Worm (Caenorhabditis elegans) whole organism, late embryonic: ENCODE measurements around the gene clec-178.

Experiments used
- F13H6.1 ChIP-seq: sonication (generic microtip); optimal IDR thresholded peaks from 2 replicates; lab custom pipeline; 2016; ENCODE audit warnings: missing genetic modification characterization, missing compliant biosample characterization
- K02D7.2 ChIP-seq: sonication (generic microtip); optimal IDR thresholded peaks from 2 replicates; lab custom pipeline; 2017; ENCODE audit warnings: mild to moderate bottlenecking, missing genetic modification characterization, missing compliant biosample characterization
- Y22D7AL.16 ChIP-seq: sonication (generic microtip); optimal IDR thresholded peaks from 2 replicates; lab custom pipeline; 2016; ENCODE audit warnings: missing genetic modification characterization, missing compliant biosample characterization
- ceh-18 ChIP-seq: sonication (generic microtip); optimal IDR thresholded peaks from 2 replicates; lab custom pipeline; 2016; ENCODE audit warnings: missing genetic modification characterization, missing compliant biosample characterization
- ceh-2 ChIP-seq: sonication (generic microtip); optimal IDR thresholded peaks from 2 replicates; lab custom pipeline; 2016; ENCODE audit warnings: missing genotype, missing genetic modification characterization, missing compliant biosample characterization
- ceh-30 ChIP-seq: fragments of 150-350 bp; optimal IDR thresholded peaks from 2 replicates; lab custom pipeline; 2014; ENCODE audit warnings: missing biosample characterization, missing genetic modification characterization
- ceh-31 ChIP-seq: sonication (generic microtip); optimal IDR thresholded peaks from 2 replicates; lab custom pipeline; 2016; ENCODE audit warnings: missing genetic modification characterization, missing compliant biosample characterization
- ceh-34 ChIP-seq: sonication (generic microtip); optimal IDR thresholded peaks from 2 replicates; lab custom pipeline; 2016; ENCODE audit warnings: mild to moderate bottlenecking, missing genetic modification characterization, missing compliant biosample characterization
- che-1 ChIP-seq: sonication (generic microtip); optimal IDR thresholded peaks from 2 replicates; lab custom pipeline; 2016; ENCODE audit warnings: mild to moderate bottlenecking, missing genetic modification characterization, missing compliant biosample characterization
- elt-2 ChIP-seq: sonication (generic microtip); optimal IDR thresholded peaks from 2 replicates; lab custom pipeline; 2016; ENCODE audit warnings: missing genetic modification reagents, missing genetic modification characterization, missing compliant biosample characterization
- eyg-1 ChIP-seq: sonication (generic microtip); optimal IDR thresholded peaks from 2 replicates; lab custom pipeline; 2016; ENCODE audit warnings: missing genotype, missing genetic modification characterization, missing compliant biosample characterization
- fkh-6 ChIP-seq: sonication (generic microtip); optimal IDR thresholded peaks from 2 replicates; lab custom pipeline; 2016; ENCODE audit warnings: missing genetic modification characterization, missing compliant biosample characterization
- gmeb-2 ChIP-seq: sonication (generic microtip); optimal IDR thresholded peaks from 2 replicates; lab custom pipeline; 2016; ENCODE audit warnings: missing genetic modification characterization, inconsistent platforms, missing compliant biosample characterization
- hlh-30 ChIP-seq: sonication (generic microtip); optimal IDR thresholded peaks from 2 replicates; lab custom pipeline; 2017; ENCODE audit warnings: antibody characterized with exemption, missing genetic modification characterization, missing compliant biosample characterization; ENCODE audit not compliant: insufficient read depth
- hlh-8 ChIP-seq: sonication (generic microtip); optimal IDR thresholded peaks from 2 replicates; lab custom pipeline; 2016; ENCODE audit warnings: missing genotype, missing genetic modification characterization, missing compliant biosample characterization
- lim-6 ChIP-seq: sonication (generic microtip); optimal IDR thresholded peaks from 2 replicates; lab custom pipeline; 2016; ENCODE audit warnings: missing genetic modification characterization, missing compliant biosample characterization
- lin-11 ChIP-seq: fragments of 200-800 bp; sonication (Bioruptor generic); optimal IDR thresholded peaks from 2 replicates; lab custom pipeline; 2018; ENCODE audit warnings: mild to moderate bottlenecking, missing genetic modification characterization, missing compliant biosample characterization
- madf-2 ChIP-seq: sonication (generic microtip); optimal IDR thresholded peaks from 2 replicates; lab custom pipeline; 2017; ENCODE audit warnings: missing genetic modification characterization, missing compliant biosample characterization
- nhr-11 ChIP-seq: fragments of 150-350 bp; optimal IDR thresholded peaks from 2 replicates; lab custom pipeline; 2014; ENCODE audit warnings: missing biosample characterization, missing genetic modification characterization
- pag-3 ChIP-seq: sonication (generic microtip); optimal IDR thresholded peaks from 2 replicates; lab custom pipeline; 2016; ENCODE audit warnings: missing compliant biosample characterization, missing genetic modification characterization, borderline replicate concordance
- pat-9 ChIP-seq: fragments of 200-800 bp; sonication (Bioruptor generic); optimal IDR thresholded peaks from 2 replicates; lab custom pipeline; 2018; ENCODE audit warnings: mild to moderate bottlenecking, missing genetic modification characterization, moderate library complexity, missing compliant biosample characterization
- pqm-1 ChIP-seq: sonication (generic microtip); optimal IDR thresholded peaks from 2 replicates; lab custom pipeline; 2016; ENCODE audit warnings: missing genetic modification characterization, missing compliant biosample characterization
- pros-1 ChIP-seq: fragments of 150-350 bp; optimal IDR thresholded peaks from 2 replicates; lab custom pipeline; 2014; ENCODE audit warnings: missing biosample characterization, missing genetic modification reagents, missing genetic modification characterization
- rnt-1 ChIP-seq: sonication (generic microtip); optimal IDR thresholded peaks from 2 replicates; lab custom pipeline; 2016; ENCODE audit warnings: missing genetic modification characterization, missing compliant biosample characterization
- sdc-2 ChIP-seq: sonication (generic microtip); optimal IDR thresholded peaks from 2 replicates; lab custom pipeline; 2016; ENCODE audit warnings: missing genotype, missing genetic modification characterization, missing compliant biosample characterization
- sox-2 ChIP-seq: fragments of 200-800 bp; sonication (Bioruptor generic); IDR thresholded peaks from 2 replicates; pipeline ENCODE4 v1.3.6; 2022; ENCODE audit warnings: missing genetic modification reagents, missing genetic modification characterization, missing compliant biosample characterization
- syd-9 ChIP-seq: sonication (generic microtip); optimal IDR thresholded peaks from 2 replicates; lab custom pipeline; 2016; ENCODE audit warnings: mild to moderate bottlenecking, missing genetic modification characterization, moderate library complexity, missing compliant biosample characterization
- tbx-7 ChIP-seq: sonication (generic microtip); optimal IDR thresholded peaks from 2 replicates; lab custom pipeline; 2016; ENCODE audit warnings: missing genotype, missing genetic modification characterization, missing compliant biosample characterization
- ttx-3 ChIP-seq: sonication (generic microtip); optimal IDR thresholded peaks from 2 replicates; lab custom pipeline; 2016; ENCODE audit warnings: missing genetic modification reagents, missing genetic modification characterization, missing compliant biosample characterization
- unc-42 ChIP-seq: sonication (generic microtip); optimal IDR thresholded peaks from 2 replicates; lab custom pipeline; 2016; ENCODE audit warnings: missing genotype, missing genetic modification characterization, missing compliant biosample characterization
- unc-55 ChIP-seq: sonication (generic microtip); optimal IDR thresholded peaks from 2 replicates; lab custom pipeline; 2017; ENCODE audit warnings: missing biosample characterization, missing genetic modification reagents, missing genetic modification characterization
- unc-86 ChIP-seq: sonication (generic microtip); optimal IDR thresholded peaks from 2 replicates; lab custom pipeline; 2016; ENCODE audit warnings: missing genetic modification characterization, missing compliant biosample characterization
- zip-5 ChIP-seq: sonication (generic microtip); optimal IDR thresholded peaks from 2 replicates; lab custom pipeline; 2016; ENCODE audit warnings: missing genetic modification characterization, missing compliant biosample characterization
- ztf-16 ChIP-seq: sonication (generic microtip); optimal IDR thresholded peaks from 2 replicates; lab custom pipeline; 2017; ENCODE audit warnings: missing genetic modification characterization, missing compliant biosample characterization

Gene clec-178

ce11 chrIV:5607343-5607742 is 46.4 kb upstream of the clec-178 start:
- TF ChIP-seq pag-3 (tag; lab: Kevin White, UChicago), result no peak
- no peak for TF ChIP-seq pat-9 (tag; lab: Kevin White, UChicago)
- no peak for TF ChIP-seq rnt-1 (tag; lab: Kevin White, UChicago)
- TF ChIP-seq hlh-30 (tag; lab: Kevin White, UChicago), result peak; percentile 50
- no peak for TF ChIP-seq ceh-2 (tag; lab: Kevin White, UChicago)
- TF ChIP-seq ceh-18 (tag; lab: Kevin White, UChicago), result peak; percentile 48
- TF ChIP-seq ceh-31 (tag; lab: Kevin White, UChicago), result peak; percentile 14
- TF ChIP-seq, all 69 proteins: peak for 3

ce11 chrIV:5614558-5615026 is 39.2 kb upstream of the clec-178 start, which contains the start of gene C39H7.4:
Gene C39H7.4 (minus strand): TSS chrIV:5614608.
- TF ChIP-seq elt-2 (tag; lab: Kevin White, UChicago) (no peak), unc-42 (tag; lab: Kevin White, UChicago) (no peak), lin-11 (no peak), nhr-11 (tag; lab: Kevin White, UChicago) (no peak), che-1 (no peak), K02D7.2 (no peak), fkh-6 (tag; lab: Kevin White, UChicago) (no peak), ceh-34 (tag; lab: Kevin White, UChicago) (no peak), ceh-2 (tag; lab: Kevin White, UChicago) (no peak), F13H6.1 (tag; lab: Kevin White, UChicago) (no peak), Y22D7AL.16 (no peak), ceh-18 (tag; lab: Kevin White, UChicago) (no peak), lim-6 (no peak)

DNA sequence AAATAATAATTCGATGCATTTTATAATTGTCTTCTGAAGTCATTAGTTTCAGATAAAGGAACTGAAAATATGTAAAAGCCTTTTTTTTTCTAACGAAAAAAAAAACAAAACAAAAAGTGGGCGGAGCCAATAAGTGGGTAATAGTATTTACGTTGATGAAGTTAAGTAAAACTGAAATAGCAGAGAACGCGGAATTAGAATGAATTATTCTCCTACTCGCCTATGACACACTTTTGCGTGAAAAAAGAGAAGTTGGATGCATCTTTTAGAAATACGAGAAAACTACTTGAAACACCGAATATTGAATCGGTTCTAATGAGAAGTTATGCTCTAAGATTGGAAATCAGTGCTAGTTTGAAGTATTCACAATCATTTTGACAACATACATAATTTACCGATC is 34.1 kb upstream of the clec-178 start, which contains the start of gene srsx-16:
Gene srsx-16, minus strand, starts transcription at position 101 of the 400 bp plus-strand sequence.
- TF ChIP-seq sdc-2 (tag; lab: Kevin White, UChicago) (no peak), madf-2 (tag; lab: Kevin White, UChicago) (no peak), pros-1 (tag; lab: Kevin White, UChicago) (no peak)

DNA sequence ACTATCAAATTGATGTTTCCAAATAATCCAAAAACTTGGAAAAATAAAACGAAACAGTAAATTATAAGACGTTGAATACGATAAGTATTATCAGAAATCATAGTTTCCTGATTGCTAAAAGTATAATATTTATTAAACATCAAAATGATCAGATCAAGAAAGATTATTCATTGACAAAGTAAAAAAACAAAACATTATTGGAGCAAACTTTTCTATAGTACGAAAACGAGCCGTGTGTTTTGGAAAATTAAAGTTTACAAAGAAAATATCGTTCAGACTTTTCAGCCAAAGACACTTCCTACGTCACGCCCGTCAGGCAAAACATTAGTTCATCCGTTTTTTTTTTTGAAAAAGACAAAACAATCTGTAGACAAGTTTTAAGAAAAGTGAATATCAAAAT is 30.0 kb upstream of the clec-178 start, which contains the start of gene srsx-15:
Gene srsx-15, minus strand, starts transcription at position 101 of the 400 bp plus-strand sequence.
- no peak for TF ChIP-seq sdc-2 (tag; lab: Kevin White, UChicago)

- TF ChIP-seq unc-42 (tag; lab: Kevin White, UChicago) (no peak), elt-2 (tag; lab: Kevin White, UChicago) (no peak), zip-5 (tag; lab: Kevin White, UChicago) (no peak), fkh-6 (tag; lab: Kevin White, UChicago) (no peak), syd-9 (tag; lab: Kevin White, UChicago) (no peak), Y22D7AL.16 (no peak), ztf-16 (tag; lab: Kevin White, UChicago) (no peak), pqm-1 (no peak), che-1 (no peak), lim-6 (no peak), hlh-30 (tag; lab: Kevin White, UChicago) (no peak), sox-2 (no peak), ttx-3 (no peak), eyg-1 (tag; lab: Kevin White, UChicago) (no peak), tbx-7 (no peak), unc-55 (no peak)
Observed at ce11 chrIV:5627056-5627455, 26.7 kb upstream of the clec-178 start, which contains the start of gene srsx-14. Gene srsx-14 (minus strand): TSS chrIV:5627156.

ce11 chrIV:5630156-5630555 is 23.6 kb upstream of the clec-178 start, which contains the start of gene srd-12:
Gene srd-12 (minus strand): TSS chrIV:5630256.
- TF ChIP-seq unc-86 (tag; lab: Kevin White, UChicago) (no peak), unc-55 (no peak), ceh-30 (no peak), hlh-8 (tag; lab: Kevin White, UChicago) (no peak), ceh-2 (tag; lab: Kevin White, UChicago) (no peak), ceh-18 (tag; lab: Kevin White, UChicago) (no peak), pros-1 (tag; lab: Kevin White, UChicago) (no peak), gmeb-2 (no peak)
